Worm (Caenorhabditis elegans) whole organism, late embryonic: Measurements from ENCODE around the gene C28D4.10.

Source experiments
- C38D4.7 ChIP-seq: fragments of 200-800 bp; sonication (Bioruptor generic); optimal IDR thresholded peaks from 2 replicates; lab custom pipeline; 2018; ENCODE audit warnings: mild to moderate bottlenecking, missing genetic modification characterization, moderate library complexity, missing compliant biosample characterization
- F13H6.1 ChIP-seq: sonication (generic microtip); optimal IDR thresholded peaks from 2 replicates; lab custom pipeline; 2016; ENCODE audit warnings: missing genetic modification characterization, missing compliant biosample characterization
- K02D7.2 ChIP-seq: sonication (generic microtip); optimal IDR thresholded peaks from 2 replicates; lab custom pipeline; 2017; ENCODE audit warnings: mild to moderate bottlenecking, missing genetic modification characterization, missing compliant biosample characterization
- ahr-1 ChIP-seq: sonication (generic microtip); optimal IDR thresholded peaks from 2 replicates; lab custom pipeline; 2016; ENCODE audit warnings: missing genetic modification characterization, missing compliant biosample characterization
- ama-1 ChIP-seq: fragments of 150-350 bp; optimal IDR thresholded peaks from 2 replicates; lab custom pipeline; 2014
- ceh-14 ChIP-seq: sonication (generic microtip); optimal IDR thresholded peaks from 2 replicates; lab custom pipeline; 2016; ENCODE audit warnings: missing genotype, missing genetic modification characterization, missing compliant biosample characterization
- ceh-19 ChIP-seq: fragments of 200-800 bp; sonication (Bioruptor generic); optimal IDR thresholded peaks from 2 replicates; lab custom pipeline; 2018; ENCODE audit warnings: mild to moderate bottlenecking, missing genetic modification characterization, missing compliant biosample characterization
- ceh-22 ChIP-seq: sonication (generic microtip); optimal IDR thresholded peaks from 2 replicates; lab custom pipeline; 2017; ENCODE audit warnings: missing biosample characterization, missing genetic modification characterization
- ceh-24 ChIP-seq: sonication (generic microtip); optimal IDR thresholded peaks from 2 replicates; lab custom pipeline; 2016; ENCODE audit warnings: mild to moderate bottlenecking, missing genetic modification characterization, missing compliant biosample characterization
- ceh-31 ChIP-seq: sonication (generic microtip); optimal IDR thresholded peaks from 2 replicates; lab custom pipeline; 2016; ENCODE audit warnings: missing genetic modification characterization, missing compliant biosample characterization
- ceh-34 ChIP-seq: sonication (generic microtip); optimal IDR thresholded peaks from 2 replicates; lab custom pipeline; 2016; ENCODE audit warnings: mild to moderate bottlenecking, missing genetic modification characterization, missing compliant biosample characterization
- ceh-45 ChIP-seq: fragments of 200-800 bp; sonication (Bioruptor generic); IDR thresholded peaks from 2 replicates; pipeline ENCODE4 v1.3.6; 2022; ENCODE audit warnings: missing genetic modification reagents, missing genetic modification characterization, missing compliant biosample characterization
- ceh-48 ChIP-seq: sonication (generic microtip); optimal IDR thresholded peaks from 2 replicates; lab custom pipeline; 2016; ENCODE audit warnings: missing genetic modification characterization, inconsistent platforms, missing compliant biosample characterization
- ceh-6 ChIP-seq: fragments of 200-800 bp; sonication (Bioruptor generic); optimal IDR thresholded peaks from 2 replicates; lab custom pipeline; 2018; ENCODE audit warnings: mild to moderate bottlenecking, missing genetic modification characterization, missing compliant biosample characterization
- ceh-9 ChIP-seq: sonication (generic microtip); optimal IDR thresholded peaks from 2 replicates; lab custom pipeline; 2016; ENCODE audit warnings: mild to moderate bottlenecking, missing genetic modification characterization, inconsistent platforms, missing compliant biosample characterization
- dmd-4 ChIP-seq: sonication (generic microtip); optimal IDR thresholded peaks from 2 replicates; lab custom pipeline; 2016; ENCODE audit warnings: borderline replicate concordance, missing genetic modification characterization, missing compliant biosample characterization
- dve-1 ChIP-seq: sonication (generic microtip); optimal IDR thresholded peaks from 2 replicates; lab custom pipeline; 2017; ENCODE audit warnings: antibody characterized with exemption, mild to moderate bottlenecking, missing genetic modification characterization, missing compliant biosample characterization
- elt-2 ChIP-seq: sonication (generic microtip); optimal IDR thresholded peaks from 2 replicates; lab custom pipeline; 2016; ENCODE audit warnings: missing genetic modification reagents, missing genetic modification characterization, missing compliant biosample characterization
- elt-4 ChIP-seq: sonication (generic microtip); optimal IDR thresholded peaks from 2 replicates; lab custom pipeline; 2016; ENCODE audit warnings: missing genetic modification characterization, missing compliant biosample characterization
- ets-4 ChIP-seq: sonication (generic microtip); optimal IDR thresholded peaks from 2 replicates; lab custom pipeline; 2016; ENCODE audit warnings: missing genetic modification characterization, missing compliant biosample characterization
- eyg-1 ChIP-seq: sonication (generic microtip); optimal IDR thresholded peaks from 2 replicates; lab custom pipeline; 2016; ENCODE audit warnings: missing genotype, missing genetic modification characterization, missing compliant biosample characterization
- fax-1 ChIP-seq: sonication (generic microtip); optimal IDR thresholded peaks from 2 replicates; lab custom pipeline; 2016; ENCODE audit warnings: missing genotype, missing genetic modification characterization, missing compliant biosample characterization
- fkh-10 ChIP-seq: fragments of 150-350 bp; optimal IDR thresholded peaks from 2 replicates; lab custom pipeline; 2014; ENCODE audit warnings: missing biosample characterization, missing genetic modification reagents, missing genetic modification characterization
- fkh-6 ChIP-seq: sonication (generic microtip); optimal IDR thresholded peaks from 2 replicates; lab custom pipeline; 2016; ENCODE audit warnings: missing genetic modification characterization, missing compliant biosample characterization
- gmeb-2 ChIP-seq: sonication (generic microtip); optimal IDR thresholded peaks from 2 replicates; lab custom pipeline; 2016; ENCODE audit warnings: missing genetic modification characterization, inconsistent platforms, missing compliant biosample characterization
- hlh-13 ChIP-seq: fragments of 200-800 bp; sonication (Bioruptor generic); optimal IDR thresholded peaks from 2 replicates; lab custom pipeline; 2018; ENCODE audit warnings: mild to moderate bottlenecking, missing genetic modification characterization, missing compliant biosample characterization
- hlh-30 ChIP-seq: sonication (generic microtip); optimal IDR thresholded peaks from 2 replicates; lab custom pipeline; 2017; ENCODE audit warnings: antibody characterized with exemption, missing genetic modification characterization, missing compliant biosample characterization; ENCODE audit not compliant: insufficient read depth
- hlh-6 ChIP-seq: sonication (generic microtip); optimal IDR thresholded peaks from 2 replicates; lab custom pipeline; 2016; ENCODE audit warnings: missing genotype, missing genetic modification characterization, missing compliant biosample characterization
- hlh-8 ChIP-seq: sonication (generic microtip); optimal IDR thresholded peaks from 2 replicates; lab custom pipeline; 2016; ENCODE audit warnings: missing genotype, missing genetic modification characterization, missing compliant biosample characterization
- lin-11 ChIP-seq: fragments of 200-800 bp; sonication (Bioruptor generic); optimal IDR thresholded peaks from 2 replicates; lab custom pipeline; 2018; ENCODE audit warnings: mild to moderate bottlenecking, missing genetic modification characterization, missing compliant biosample characterization
- mec-3 ChIP-seq: sonication (generic microtip); optimal IDR thresholded peaks from 2 replicates; lab custom pipeline; 2016; ENCODE audit warnings: borderline replicate concordance, missing genetic modification characterization, missing compliant biosample characterization
- nfya-1 ChIP-seq: sonication (generic microtip); optimal IDR thresholded peaks from 2 replicates; lab custom pipeline; 2017; ENCODE audit warnings: missing genetic modification characterization, mild to moderate bottlenecking, missing compliant biosample characterization, antibody characterized with exemption, moderate library complexity
- nhr-11 ChIP-seq: fragments of 150-350 bp; optimal IDR thresholded peaks from 2 replicates; lab custom pipeline; 2014; ENCODE audit warnings: missing biosample characterization, missing genetic modification characterization
- nhr-232 ChIP-seq: sonication (generic microtip); optimal IDR thresholded peaks from 2 replicates; lab custom pipeline; 2016; ENCODE audit warnings: missing genetic modification characterization, missing compliant biosample characterization
- npax-4 ChIP-seq: sonication (generic microtip); optimal IDR thresholded peaks from 2 replicates; lab custom pipeline; 2016; ENCODE audit warnings: missing genetic modification characterization, missing compliant biosample characterization
- pax-1 ChIP-seq: fragments of 150-350 bp; optimal IDR thresholded peaks from 2 replicates; lab custom pipeline; 2014; ENCODE audit warnings: missing biosample characterization, missing genetic modification characterization
- pha-2 ChIP-seq: sonication (generic microtip); optimal IDR thresholded peaks from 2 replicates; lab custom pipeline; 2017; ENCODE audit warnings: mild to moderate bottlenecking, missing genetic modification characterization, missing compliant biosample characterization
- pha-4 ChIP-seq: fragments of 150-350 bp; optimal IDR thresholded peaks from 2 replicates; lab custom pipeline; 2018; ENCODE audit warnings: missing biosample characterization, missing genetic modification reagents, missing genetic modification characterization
- pqm-1 ChIP-seq: sonication (generic microtip); optimal IDR thresholded peaks from 2 replicates; lab custom pipeline; 2016; ENCODE audit warnings: missing genetic modification characterization, missing compliant biosample characterization
- rnt-1 ChIP-seq: sonication (generic microtip); optimal IDR thresholded peaks from 2 replicates; lab custom pipeline; 2016; ENCODE audit warnings: missing genetic modification characterization, missing compliant biosample characterization
- sdc-2 ChIP-seq: sonication (generic microtip); optimal IDR thresholded peaks from 2 replicates; lab custom pipeline; 2016; ENCODE audit warnings: missing genotype, missing genetic modification characterization, missing compliant biosample characterization
- sox-2 ChIP-seq: fragments of 200-800 bp; sonication (Bioruptor generic); IDR thresholded peaks from 2 replicates; pipeline ENCODE4 v1.3.6; 2022; ENCODE audit warnings: missing genetic modification reagents, missing genetic modification characterization, missing compliant biosample characterization
- sox-4 ChIP-seq: sonication (generic microtip); optimal IDR thresholded peaks from 2 replicates; lab custom pipeline; 2017; ENCODE audit warnings: mild to moderate bottlenecking, missing genetic modification characterization, inconsistent platforms, missing compliant biosample characterization
- tbx-2 ChIP-seq: sonication (generic microtip); optimal IDR thresholded peaks from 2 replicates; lab custom pipeline; 2016; ENCODE audit warnings: missing genetic modification characterization, missing compliant biosample characterization
- tbx-7 ChIP-seq: sonication (generic microtip); optimal IDR thresholded peaks from 2 replicates; lab custom pipeline; 2016; ENCODE audit warnings: missing genotype, missing genetic modification characterization, missing compliant biosample characterization
- ttx-3 ChIP-seq: sonication (generic microtip); optimal IDR thresholded peaks from 2 replicates; lab custom pipeline; 2016; ENCODE audit warnings: missing genetic modification reagents, missing genetic modification characterization, missing compliant biosample characterization
- unc-42 ChIP-seq: sonication (generic microtip); optimal IDR thresholded peaks from 2 replicates; lab custom pipeline; 2016; ENCODE audit warnings: missing genotype, missing genetic modification characterization, missing compliant biosample characterization
- unc-86 ChIP-seq: sonication (generic microtip); optimal IDR thresholded peaks from 2 replicates; lab custom pipeline; 2016; ENCODE audit warnings: missing genetic modification characterization, missing compliant biosample characterization
- ztf-16 ChIP-seq: sonication (generic microtip); optimal IDR thresholded peaks from 2 replicates; lab custom pipeline; 2017; ENCODE audit warnings: missing genetic modification characterization, missing compliant biosample characterization

The C28D4.10 gene

DNA sequence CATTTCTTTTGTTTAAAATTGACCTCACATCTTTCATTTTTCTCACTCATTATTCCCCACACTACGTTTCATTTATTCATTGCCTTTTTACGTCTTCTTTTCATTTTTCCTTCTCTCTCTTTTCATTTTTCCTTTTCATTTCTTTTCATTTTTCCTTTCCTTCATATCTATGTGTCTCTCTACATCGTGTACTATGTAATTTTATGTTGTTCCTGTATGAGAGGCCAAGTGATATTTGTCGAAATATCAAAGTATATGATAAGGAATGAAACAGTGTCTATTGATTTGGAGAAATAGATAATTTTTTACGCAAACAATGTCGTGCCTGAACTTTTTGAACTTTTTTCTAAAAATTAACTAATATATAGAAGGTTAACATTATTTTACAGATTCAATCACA lies 21.8 kb upstream of the C28D4.10 start:
- TF ChIP-seq elt-2, result peak; percentile 33
- no peak for TF ChIP-seq sox-2 (GFP tag; lab: Robert Waterston, UW)
- no peak for TF ChIP-seq rnt-1 (tag; lab: Kevin White, UChicago)
- no peak for TF ChIP-seq ceh-14 (tag; lab: Kevin White, UChicago)

DNA sequence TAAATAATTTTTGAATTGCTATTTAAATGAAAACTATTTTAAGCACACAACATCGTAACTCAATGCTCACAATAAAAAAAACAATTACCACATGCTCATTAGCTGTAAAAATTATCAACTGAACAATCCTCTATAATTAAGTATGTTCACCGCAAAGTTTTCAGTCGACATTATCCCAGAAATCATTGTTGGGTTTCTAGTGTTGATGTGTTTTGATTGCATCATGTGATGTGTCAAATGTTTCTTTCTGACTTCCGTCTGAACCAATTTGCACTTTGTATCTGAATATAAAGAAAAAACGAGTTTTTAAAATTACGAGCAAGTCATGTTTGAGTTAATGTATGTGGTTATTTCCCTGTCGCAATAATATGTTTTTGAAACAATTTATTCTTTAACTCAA lies 20.4 kb upstream of the C28D4.10 start:
- TF ChIP-seq ets-4 (tag; lab: Kevin White, UChicago) (no peak), dmd-4 (tag; lab: Kevin White, UChicago) (no peak), elt-4 (tag; lab: Kevin White, UChicago) (no peak), hlh-30 (no peak), ttx-3 (no peak), pha-2 (tag; lab: Kevin White, UChicago) (no peak), ama-1 (lab: Kevin White, UChicago) (no peak), ceh-48 (tag; lab: Kevin White, UChicago) (no peak), tbx-7 (no peak), F13H6.1 (tag; lab: Kevin White, UChicago) (no peak), nhr-11 (tag; lab: Kevin White, UChicago) (no peak), lin-11 (no peak), ceh-19 (GFP tag; lab: Kevin White, UChicago) (no peak), gmeb-2 (tag; lab: Kevin White, UChicago) (no peak), sox-2 (GFP tag; lab: Robert Waterston, UW) (no peak), ceh-34 (tag; lab: Kevin White, UChicago) (no peak), C38D4.7 (GFP tag; lab: Kevin White, UChicago) (no peak), npax-4 (tag; lab: Kevin White, UChicago) (no peak), ztf-16 (tag; lab: Kevin White, UChicago) (no peak)

DNA sequence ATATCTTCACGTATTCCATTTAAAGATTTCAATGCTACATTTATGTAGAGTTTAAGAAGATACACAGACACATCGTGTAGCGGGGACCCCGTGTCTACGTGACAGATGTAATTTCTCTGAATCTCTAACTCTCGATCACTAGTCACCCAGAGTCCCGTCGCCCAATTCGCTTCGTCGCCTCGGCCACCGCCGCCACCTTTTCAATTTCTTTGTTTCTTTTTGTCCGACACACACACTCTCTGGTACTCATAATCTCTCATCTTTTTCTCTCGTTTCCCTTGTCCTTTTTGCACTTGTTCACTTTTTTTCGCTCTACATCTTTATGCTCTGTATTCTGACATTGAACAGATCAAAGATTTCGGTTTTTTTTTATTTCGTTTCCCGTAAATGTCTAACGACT lies 19.9 kb upstream of the C28D4.10 start:
- TF ChIP-seq nfya-1 (peak; percentile 77), fkh-6 (tag; lab: Kevin White, UChicago) (no peak), unc-42 (tag; lab: Kevin White, UChicago) (no peak), ceh-6 (GFP tag; lab: Kevin White, UChicago) (no peak), pha-2 (tag; lab: Kevin White, UChicago) (no peak), hlh-8 (peak; percentile 49), ceh-24 (tag; lab: Kevin White, UChicago) (no peak), elt-4 (tag; lab: Kevin White, UChicago) (no peak), hlh-13 (GFP tag; lab: Kevin White, UChicago) (no peak), K02D7.2 (no peak), fkh-10 (GFP tag; lab: Kevin White, UChicago) (no peak), fax-1 (tag; lab: Kevin White, UChicago) (no peak), dve-1 (peak; percentile 69), C38D4.7 (GFP tag; lab: Kevin White, UChicago) (no peak), ceh-22 (tag; lab: Kevin White, UChicago) (no peak), ceh-34 (tag; lab: Kevin White, UChicago) (peak; percentile 19), nhr-232 (tag; lab: Kevin White, UChicago) (no peak), hlh-6 (tag; lab: Kevin White, UChicago) (no peak), sox-2 (GFP tag; lab: Robert Waterston, UW) (no peak), hlh-30 (no peak), pqm-1 (tag; lab: Kevin White, UChicago) (no peak), ahr-1 (no peak), ceh-9 (tag; lab: Kevin White, UChicago) (no peak), ama-1 (lab: Kevin White, UChicago) (no peak), eyg-1 (no peak), pax-1 (tag; lab: Kevin White, UChicago) (no peak), unc-86 (tag; lab: Kevin White, UChicago) (no peak), tbx-2 (tag; lab: Kevin White, UChicago) (peak; percentile 73), ceh-19 (GFP tag; lab: Kevin White, UChicago) (no peak), lin-11 (no peak), ceh-45 (GFP tag; lab: Robert Waterston, UW) (no peak), ceh-48 (tag; lab: Kevin White, UChicago) (no peak), ceh-31 (tag; lab: Kevin White, UChicago) (peak; percentile 69), tbx-7 (no peak), sox-4 (tag; lab: Kevin White, UChicago) (no peak), mec-3 (tag; lab: Kevin White, UChicago) (no peak), pha-4 (tag; lab: Kevin White, UChicago) (no peak), rnt-1 (tag; lab: Kevin White, UChicago) (peak; percentile 66), ttx-3 (no peak), sdc-2 (tag; lab: Kevin White, UChicago) (no peak)
